Worm (Caenorhabditis elegans) whole organism, L4/young adult: ENCODE data around the gene fbxb-64.

Experiments used
- W03F9.2 ChIP-seq: fragments of 150-350 bp; optimal IDR thresholded peaks from 2 replicates; lab custom pipeline; 2014; ENCODE audit warnings: missing biosample characterization, missing genetic modification characterization
- him-1 ChIP-seq: sonication (generic microtip); optimal IDR thresholded peaks from 2 replicates; lab custom pipeline; 2016; ENCODE audit warnings: missing genotype, missing genetic modification reagents, missing genetic modification characterization, missing compliant biosample characterization

DNA sequence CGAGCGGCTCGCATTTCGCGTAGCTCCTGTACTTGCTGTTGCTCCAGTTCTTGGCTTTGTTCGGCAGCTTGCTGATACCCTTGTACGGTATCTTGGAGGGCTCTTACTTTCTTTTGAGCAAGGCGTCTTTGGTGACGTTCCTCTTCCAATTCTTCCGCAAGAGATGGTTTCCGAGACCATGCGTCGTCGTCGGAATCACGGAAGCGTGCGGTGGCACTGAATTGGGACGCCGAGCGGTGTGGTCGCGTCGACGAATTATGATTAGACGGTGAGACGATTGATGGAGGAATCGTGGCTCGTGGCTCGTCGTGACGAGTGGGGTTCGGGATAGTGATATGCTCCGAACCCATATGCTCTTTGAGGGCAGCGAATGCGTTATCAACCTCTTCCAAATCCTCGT lies 36.7 kb upstream of the fbxb-64 start:
- TF ChIP-seq W03F9.2 (tag; lab: Kevin White, UChicago) (no peak), him-1 (tag; lab: Kevin White, UChicago) (no peak)
